Worm (Caenorhabditis elegans) whole organism, L2 larva: ENCODE measurements around the gene cpn-2.

Experiments used
- C34F6.9 ChIP-seq: fragments of 150-350 bp; optimal IDR thresholded peaks from 2 replicates; lab custom pipeline; 2014; ENCODE audit warnings: missing biosample characterization, missing genetic modification characterization
- F13H6.1 ChIP-seq: sonication (generic microtip); optimal IDR thresholded peaks from 2 replicates; lab custom pipeline; 2016; ENCODE audit warnings: missing genetic modification characterization, missing compliant biosample characterization
- R02D3.7 ChIP-seq: fragments of 150-350 bp; optimal IDR thresholded peaks from 2 replicates; lab custom pipeline; 2014; ENCODE audit warnings: missing biosample characterization, missing genetic modification characterization
- Y55F3AM.14 ChIP-seq: fragments of 200-800 bp; sonication (Bioruptor generic); optimal IDR thresholded peaks from 2 replicates; lab custom pipeline; 2018; ENCODE audit warnings: mild to moderate bottlenecking, missing genetic modification characterization, missing compliant biosample characterization
- ZK546.5 ChIP-seq: sonication (generic microtip); optimal IDR thresholded peaks from 2 replicates; lab custom pipeline; 2017; ENCODE audit warnings: missing biosample characterization, missing genetic modification characterization
- alr-1 ChIP-seq: fragments of 150-350 bp; optimal IDR thresholded peaks from 2 replicates; lab custom pipeline; 2014; ENCODE audit warnings: missing biosample characterization, missing genetic modification characterization
- ama-1 ChIP-seq: fragments of 150-350 bp; optimal IDR thresholded peaks from 2 replicates; lab custom pipeline; 2018; ENCODE audit warnings: inconsistent platforms
- ceh-82 ChIP-seq: fragments of 150-350 bp; optimal IDR thresholded peaks from 2 replicates; lab custom pipeline; 2014; ENCODE audit warnings: missing biosample characterization, missing genetic modification characterization
- crh-2 ChIP-seq: sonication (generic microtip); optimal IDR thresholded peaks from 2 replicates; lab custom pipeline; 2017; ENCODE audit warnings: missing biosample characterization, missing genetic modification characterization
- dmd-4 ChIP-seq: sonication (generic microtip); optimal IDR thresholded peaks from 2 replicates; lab custom pipeline; 2017; ENCODE audit warnings: missing biosample characterization, missing genetic modification characterization
- egl-27 ChIP-seq: sonication (generic microtip); optimal IDR thresholded peaks from 3 replicates; lab custom pipeline; 2017; ENCODE audit warnings: missing biosample characterization, missing genetic modification reagents, missing genetic modification characterization
- elt-1 ChIP-seq: fragments of 150-350 bp; optimal IDR thresholded peaks from 2 replicates; lab custom pipeline; 2014; ENCODE audit warnings: missing biosample characterization, missing genetic modification characterization
- elt-3 ChIP-seq: sonication (generic microtip); optimal IDR thresholded peaks from 2 replicates; lab custom pipeline; 2017; ENCODE audit warnings: missing biosample characterization, missing genetic modification characterization
- gmeb-1 ChIP-seq: fragments of 150-350 bp; optimal IDR thresholded peaks from 2 replicates; lab custom pipeline; 2014; ENCODE audit warnings: missing biosample characterization, missing genetic modification characterization
- lin-11 ChIP-seq: fragments of 150-350 bp; sonication (generic microtip); optimal IDR thresholded peaks from 2 replicates; lab custom pipeline; 2014; ENCODE audit warnings: missing biosample characterization, missing genetic modification characterization, inconsistent platforms, mixed read lengths
- lin-13 ChIP-seq: fragments of 150-350 bp; optimal IDR thresholded peaks from 2 replicates; lab custom pipeline; 2014; ENCODE audit warnings: missing biosample characterization, missing genetic modification reagents, missing genetic modification characterization
- lsy-2 ChIP-seq, 2 experiments: fragments of 150-350 bp in 1 of 2; sonication (generic microtip) in 1 of 2; optimal IDR thresholded peaks; 2 replicates each; lab custom pipeline; 2014 to 2017; ENCODE audit warnings: missing biosample characterization in 2 of 2, missing genetic modification characterization in 2 of 2
- mab-5 ChIP-seq: fragments of 150-350 bp; optimal IDR thresholded peaks from 2 replicates; lab custom pipeline; 2014; ENCODE audit warnings: missing biosample characterization, missing genetic modification characterization
- mbf-1 ChIP-seq: sonication (generic microtip); optimal IDR thresholded peaks from 2 replicates; lab custom pipeline; 2017; ENCODE audit warnings: missing biosample characterization, missing genetic modification characterization
- nhr-10 ChIP-seq: sonication (generic microtip); optimal IDR thresholded peaks from 2 replicates; lab custom pipeline; 2017; ENCODE audit warnings: missing biosample characterization, missing genetic modification characterization
- nhr-11 ChIP-seq: fragments of 150-350 bp; optimal IDR thresholded peaks from 2 replicates; lab custom pipeline; 2014; ENCODE audit warnings: missing biosample characterization, missing genetic modification characterization
- nhr-12 ChIP-seq: fragments of 150-350 bp; optimal IDR thresholded peaks from 2 replicates; lab custom pipeline; 2014; ENCODE audit warnings: missing biosample characterization, missing genetic modification characterization
- nhr-129 ChIP-seq: fragments of 150-350 bp; optimal IDR thresholded peaks from 2 replicates; lab custom pipeline; 2014; ENCODE audit warnings: missing biosample characterization, missing genetic modification characterization
- nhr-21 ChIP-seq: fragments of 150-350 bp; optimal IDR thresholded peaks from 2 replicates; lab custom pipeline; 2014; ENCODE audit warnings: missing biosample characterization, missing genetic modification characterization
- nhr-23 ChIP-seq: fragments of 150-350 bp; optimal IDR thresholded peaks from 2 replicates; lab custom pipeline; 2014; ENCODE audit warnings: missing biosample characterization, missing genetic modification reagents, missing genetic modification characterization
- nhr-237 ChIP-seq: fragments of 150-350 bp; optimal IDR thresholded peaks from 2 replicates; lab custom pipeline; 2014; ENCODE audit warnings: missing biosample characterization, missing genetic modification characterization
- nhr-25 ChIP-seq: fragments of 150-350 bp; sonication (generic microtip); optimal IDR thresholded peaks from 3 replicates; lab custom pipeline; 2014; ENCODE audit warnings: missing biosample characterization, missing genetic modification characterization
- nhr-6 ChIP-seq: fragments of 150-350 bp; optimal IDR thresholded peaks from 2 replicates; lab custom pipeline; 2014; ENCODE audit warnings: missing biosample characterization, missing genetic modification characterization
- nhr-77 ChIP-seq: fragments of 150-350 bp; optimal IDR thresholded peaks from 2 replicates; lab custom pipeline; 2014; ENCODE audit warnings: missing biosample characterization, missing genetic modification characterization
- peb-1 ChIP-seq: fragments of 150-350 bp; optimal IDR thresholded peaks from 2 replicates; lab custom pipeline; 2014; ENCODE audit warnings: missing biosample characterization, missing genetic modification characterization
- sem-4 ChIP-seq: fragments of 150-350 bp; optimal IDR thresholded peaks from 2 replicates; lab custom pipeline; 2014; ENCODE audit warnings: missing biosample characterization, missing genetic modification reagents, missing genetic modification characterization
- skn-1 ChIP-seq: sonication (generic microtip); optimal IDR thresholded peaks from 2 replicates; lab custom pipeline; 2017; ENCODE audit warnings: missing biosample characterization, missing genetic modification characterization
- sma-3 ChIP-seq: sonication (generic microtip); optimal IDR thresholded peaks from 2 replicates; lab custom pipeline; 2016; ENCODE audit warnings: missing genetic modification reagents, missing genetic modification characterization, missing compliant biosample characterization
- sma-9 ChIP-seq, 2 experiments: fragments of 150-350 bp in 1 of 2; sonication (generic microtip) in 1 of 2; optimal IDR thresholded peaks; 2 replicates each; lab custom pipeline; 2014 to 2016; ENCODE audit warnings: missing genetic modification characterization in 2 of 2, mild to moderate bottlenecking in 1 of 2, missing biosample characterization in 1 of 2, missing compliant biosample characterization in 1 of 2, missing genetic modification reagents in 1 of 2, moderate library complexity in 1 of 2
- unc-55 ChIP-seq: fragments of 150-350 bp; sonication (generic microtip); optimal IDR thresholded peaks from 3 replicates; lab custom pipeline; 2014; ENCODE audit warnings: missing biosample characterization, missing genetic modification reagents, missing genetic modification characterization
- unc-62 ChIP-seq: fragments of 150-350 bp; optimal IDR thresholded peaks from 2 replicates; lab custom pipeline; 2014; ENCODE audit warnings: missing biosample characterization, missing genetic modification reagents, missing genetic modification characterization
- zag-1 ChIP-seq: fragments of 150-350 bp; optimal IDR thresholded peaks from 2 replicates; lab custom pipeline; 2014; ENCODE audit warnings: missing biosample characterization, missing genetic modification characterization
- ztf-1 ChIP-seq: fragments of 200-800 bp; sonication (Bioruptor generic); conservative IDR thresholded peaks from 2 replicates; pipeline ENCODE4 v1.3.6; 2022; ENCODE audit warnings: missing genetic modification characterization, missing compliant biosample characterization
- ztf-11 ChIP-seq: sonication (generic microtip); optimal IDR thresholded peaks from 2 replicates; lab custom pipeline; 2017; ENCODE audit warnings: missing biosample characterization, missing genetic modification characterization
- ztf-4 ChIP-seq: fragments of 150-350 bp; optimal IDR thresholded peaks from 2 replicates; lab custom pipeline; 2014; ENCODE audit warnings: missing biosample characterization, missing genetic modification characterization

Gene cpn-2

DNA sequence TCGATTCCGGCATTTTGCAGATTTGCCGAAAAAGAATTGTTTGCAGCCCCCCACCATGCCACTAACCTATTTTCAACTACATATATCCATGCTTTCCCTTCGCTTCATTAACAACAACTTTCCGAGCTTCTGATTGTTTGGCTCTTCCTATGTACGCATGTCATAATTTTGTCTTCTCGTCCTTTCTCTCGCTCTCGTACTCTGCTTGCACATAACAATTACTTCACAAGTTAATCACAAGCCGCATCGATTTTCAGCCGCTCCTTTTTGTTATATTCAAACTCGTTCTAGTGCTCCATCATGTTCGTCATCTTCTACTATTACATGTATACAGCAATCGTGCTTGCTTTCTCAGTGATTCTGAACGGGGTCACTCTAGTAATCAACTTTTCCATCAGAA, 40.8 kb downstream of the cpn-2 start, which contains the start of gene C03H5.9:
TSS of gene C03H5.9 (plus strand) at position 301 of the 400 bp plus-strand sequence.
- TF ChIP-seq peb-1 (tag; lab: Kevin White, UChicago) (no peak), nhr-6 (no peak), nhr-237 (tag; lab: Kevin White, UChicago) (no peak), ztf-11 (tag; lab: Kevin White, UChicago) (no peak), sma-9 (GFP tag; optimal IDR thresholded peaks at IDR 0.05; lab: Kevin White, UChicago) (no peak), sma-9 (tag; optimal IDR thresholded peaks at IDR 0.05; lab: Kevin White, UChicago) (no peak), nhr-11 (tag; lab: Kevin White, UChicago) (no peak), lin-11 (tag; lab: Kevin White, UChicago) (no peak), elt-3 (tag; lab: Kevin White, UChicago) (no peak), Y55F3AM.14 (GFP tag; lab: Kevin White, UChicago) (no peak), mab-5 (tag; lab: Kevin White, UChicago) (no peak), C34F6.9 (no peak), ceh-82 (tag; lab: Kevin White, UChicago) (no peak), nhr-21 (tag; lab: Kevin White, UChicago) (no peak), nhr-10 (tag; lab: Kevin White, UChicago) (no peak)

DNA sequence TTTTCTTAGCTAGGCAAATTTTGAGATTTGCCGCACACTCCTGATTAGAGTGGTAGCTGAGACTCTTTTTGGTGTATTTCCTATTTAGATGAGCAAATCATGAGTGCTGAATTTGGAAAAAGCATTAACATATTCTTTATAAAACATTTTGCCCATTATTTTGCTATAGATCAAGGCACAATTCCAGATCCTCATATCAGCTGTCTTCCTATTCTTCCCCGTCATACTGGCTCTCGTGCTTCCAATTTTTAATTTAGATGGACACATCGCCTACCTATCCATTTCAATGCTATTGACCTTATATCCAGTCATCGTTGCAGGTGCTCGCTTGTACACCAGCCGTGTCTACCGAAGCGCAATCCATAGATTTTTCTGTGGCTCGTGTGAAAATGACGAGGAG, 42.4 kb downstream of the cpn-2 start, which contains the start of gene C03H5.7:
TSS of gene C03H5.7 (plus strand) at position 301 of the 400 bp plus-strand sequence.
- TF ChIP-seq lsy-2 (tag; optimal IDR thresholded peaks at IDR 0.05; lab: Kevin White, UChicago) (no peak), nhr-11 (tag; lab: Kevin White, UChicago) (no peak), nhr-6 (no peak), ztf-4 (tag; lab: Kevin White, UChicago) (no peak), nhr-23 (tag; lab: Kevin White, UChicago) (no peak), crh-2 (tag; lab: Kevin White, UChicago) (no peak), sma-3 (GFP tag; lab: Kevin White, UChicago) (no peak)

DNA sequence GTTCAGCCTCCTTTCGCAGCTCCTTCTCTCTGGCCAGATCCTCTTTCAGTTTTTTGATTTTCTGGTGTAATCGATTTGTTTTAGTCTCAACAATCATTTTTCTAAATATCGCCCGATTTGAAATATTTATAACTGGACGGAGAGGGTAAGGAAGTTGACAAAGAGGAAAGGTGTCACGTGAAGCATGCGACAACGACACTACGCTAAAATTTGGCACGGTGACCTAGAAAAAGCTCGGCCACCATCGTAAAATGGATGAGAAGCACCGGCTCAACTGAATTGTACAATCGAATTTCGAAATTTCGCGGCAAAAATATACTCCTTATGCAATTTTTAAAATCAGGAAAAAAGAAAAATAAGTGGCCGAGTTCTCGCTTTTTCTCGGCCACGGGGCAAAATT, 47.7 kb downstream of the cpn-2 start, which contains the start of gene C03H5.5:
TSS of gene C03H5.5 (minus strand) at position 101 of the 400 bp plus-strand sequence.
- no peak for TF ChIP-seq R02D3.7 (tag; lab: Kevin White, UChicago)
- TF ChIP-seq dmd-4 (tag; lab: Kevin White, UChicago) = no peak
- TF ChIP-seq egl-27 (tag; lab: Kevin White, UChicago) = no peak
- TF ChIP-seq peb-1 (tag; lab: Kevin White, UChicago) = no peak
- no peak for TF ChIP-seq lsy-2 (tag; optimal IDR thresholded peaks at IDR 0.05; lab: Kevin White, UChicago)
- no peak for TF ChIP-seq alr-1
- no peak for TF ChIP-seq nhr-25
- TF ChIP-seq skn-1 = no peak
- no peak for TF ChIP-seq sma-3 (GFP tag; lab: Kevin White, UChicago)

DNA sequence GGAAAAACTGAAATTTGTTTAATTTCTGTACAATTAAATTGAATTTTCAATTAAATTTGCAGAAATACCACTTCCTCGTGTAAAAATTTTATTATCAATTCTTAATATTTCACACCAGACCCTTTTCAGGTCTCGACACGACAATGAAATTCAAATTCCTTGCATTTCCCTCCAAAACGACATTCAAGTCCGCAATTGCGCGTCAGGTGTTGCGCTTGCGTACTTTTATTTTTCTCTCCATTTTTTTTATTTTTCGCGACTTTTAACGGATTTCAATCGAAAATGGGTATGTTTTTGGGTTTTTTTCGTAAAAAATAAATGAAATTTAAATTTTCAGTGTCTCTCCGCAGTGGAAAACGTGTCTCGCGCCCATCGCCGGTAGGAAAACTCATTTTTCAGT, 48.4 kb downstream of the cpn-2 start, which contains the start of gene C03H5.3:
TSS of gene C03H5.3 (plus strand) at position 132 of the 400 bp plus-strand sequence.
- peak; percentile 75 for TF ChIP-seq unc-55 (GFP tag; lab: Kevin White, UChicago)
- peak; percentile 26 for TF ChIP-seq sma-3 (GFP tag; lab: Kevin White, UChicago)
- TF ChIP-seq F13H6.1 = peak; percentile 39
- no peak for TF ChIP-seq ztf-11 (tag; lab: Kevin White, UChicago)
- no peak for TF ChIP-seq skn-1
- TF ChIP-seq ZK546.5 (tag; lab: Kevin White, UChicago) = no peak
- no peak for TF ChIP-seq lin-13
- TF ChIP-seq nhr-23 (tag; lab: Kevin White, UChicago) = no peak
- no peak for TF ChIP-seq ama-1
- TF ChIP-seq elt-1 (tag; lab: Kevin White, UChicago) = no peak
- TF ChIP-seq nhr-11 (tag; lab: Kevin White, UChicago) = no peak
- TF ChIP-seq nhr-237 (tag; lab: Kevin White, UChicago) = no peak
- no peak for TF ChIP-seq dmd-4 (tag; lab: Kevin White, UChicago)
- no peak for TF ChIP-seq ztf-1 (GFP tag; lab: Robert Waterston, UW)
- peak; percentile 68 for TF ChIP-seq C34F6.9
- TF ChIP-seq R02D3.7 (tag; lab: Kevin White, UChicago) = no peak
- no peak for TF ChIP-seq unc-62 (GFP tag; lab: Kevin White, UChicago)
- TF ChIP-seq zag-1 (tag; lab: Kevin White, UChicago) = no peak
- no peak for TF ChIP-seq ceh-82 (tag; lab: Kevin White, UChicago)
- no peak for TF ChIP-seq sem-4 (tag; lab: Kevin White, UChicago)
- TF ChIP-seq nhr-12 = no peak
- peak; percentile 62 to 70 for TF ChIP-seq lsy-2 (tag; optimal IDR thresholded peaks at IDR 0.05; lab: Kevin White, UChicago)
- TF ChIP-seq gmeb-1 = peak; percentile 93
- TF ChIP-seq ztf-4 (tag; lab: Kevin White, UChicago) = no peak
- no peak for TF ChIP-seq Y55F3AM.14 (GFP tag; lab: Kevin White, UChicago)
- TF ChIP-seq peb-1 (tag; lab: Kevin White, UChicago) = no peak
- no peak for TF ChIP-seq nhr-77 (tag; lab: Kevin White, UChicago)
- TF ChIP-seq nhr-129 (tag; lab: Kevin White, UChicago) = peak; percentile 15
- TF ChIP-seq mbf-1 (tag; lab: Kevin White, UChicago) = no peak
- TF ChIP-seq lin-11 (tag; lab: Kevin White, UChicago) = no peak
